Worm (Caenorhabditis elegans): Measurements from ENCODE around the gene rabs-5.

Gene rabs-5

DNA sequence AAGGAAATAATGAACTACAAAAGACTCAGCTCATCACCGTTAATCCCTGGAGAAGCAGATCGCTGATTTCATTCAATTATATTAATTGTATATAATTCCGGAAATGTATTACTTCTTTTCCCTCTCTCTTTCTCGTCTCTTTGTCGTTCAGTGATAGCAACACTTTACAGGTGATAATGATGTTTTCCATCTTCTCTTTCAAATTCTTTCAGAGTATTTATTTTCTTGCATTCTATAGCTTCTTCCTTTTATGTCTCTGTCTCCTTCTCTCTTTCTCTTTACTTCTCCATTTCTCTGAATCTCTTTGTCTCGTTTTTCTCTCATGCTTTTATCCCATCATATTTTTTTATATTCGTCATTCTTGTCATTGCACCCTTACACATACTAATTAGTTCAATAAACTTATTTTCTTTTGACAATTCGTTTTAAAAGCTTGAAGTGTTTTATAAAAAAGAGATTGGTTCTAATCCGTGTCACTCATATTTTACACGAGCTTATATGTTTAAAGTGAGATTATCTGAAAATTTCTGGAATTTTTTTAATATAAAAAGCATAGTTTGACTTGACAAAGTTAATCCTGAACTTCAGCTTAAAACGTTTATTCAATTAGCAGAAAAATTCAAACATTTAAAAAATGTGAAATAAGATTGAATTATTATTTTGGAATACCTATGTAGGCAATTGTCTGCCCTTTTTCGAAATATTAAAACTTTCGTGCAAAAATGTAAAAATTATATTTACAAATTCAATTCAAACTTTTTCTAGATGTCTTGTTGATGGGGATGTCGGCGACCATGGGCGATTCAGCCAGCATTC is 35.5 kb upstream of the rabs-5 start, which contains the start of gene pmk-2 (continued):
- peak; percentile 9 for TF ChIP-seq nhr-11 (tag; optimal IDR thresholded peaks at IDR 0.05)
- TF ChIP-seq aly-2 (tag; optimal IDR thresholded peaks at IDR 0.05) = no peak
- no peak for TF ChIP-seq mxl-3 (GFP tag; optimal IDR thresholded peaks at IDR 0.05)
- no peak for TF ChIP-seq cey-2 (tag; optimal IDR thresholded peaks at IDR 0.05; ENCODE audit: borderline replicate concordance, insufficient read depth)
- no peak for TF ChIP-seq ceh-62 (tag; optimal IDR thresholded peaks at IDR 0.05)
- no peak for TF ChIP-seq ZK337.2 (GFP tag; IDR thresholded peaks at IDR 0.05)
- TF ChIP-seq lsy-2 (tag; optimal IDR thresholded peaks at IDR 0.05) = peak in 1 of 2 experiments; percentile 22
- no peak for TF ChIP-seq daf-16 (GFP tag; optimal IDR thresholded peaks at IDR 0.05)
- peak; percentile 83 for TF ChIP-seq daf-16 (tag; optimal IDR thresholded peaks at IDR 0.05)
- TF ChIP-seq ama-1 (optimal IDR thresholded peaks at IDR 0.05) = no peak
- no peak for TF ChIP-seq D1046.2 (GFP tag; IDR thresholded peaks at IDR 0.05)
- no peak for TF ChIP-seq attf-4 (tag; optimal IDR thresholded peaks at IDR 0.05)
- peak; percentile 47 for TF ChIP-seq nhr-77 (tag; optimal IDR thresholded peaks at IDR 0.05)

DNA sequence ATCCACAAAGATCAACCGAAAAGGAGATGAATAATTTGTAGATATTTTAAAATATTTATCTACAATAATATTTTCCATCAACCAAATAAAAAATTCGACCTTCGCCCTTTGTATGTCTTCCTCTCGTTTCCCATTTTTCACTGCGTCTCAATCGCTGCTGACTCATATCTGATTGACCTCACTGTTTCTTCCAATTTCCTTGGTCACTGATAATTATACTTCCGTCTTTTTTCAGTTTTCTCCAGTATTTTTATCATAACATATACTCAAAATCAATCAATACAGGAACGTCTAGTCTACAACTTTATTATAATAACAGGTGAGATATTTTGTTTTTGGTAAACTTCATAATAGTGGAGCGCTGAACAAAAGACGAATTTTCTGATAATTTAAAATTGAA is 31.6 kb upstream of the rabs-5 start, which contains the start of gene pmk-3:
Gene pmk-3, plus strand, starts transcription at position 236 of the 400 bp plus-strand sequence.
- TF ChIP-seq mxl-3 (GFP tag; optimal IDR thresholded peaks at IDR 0.05) (no peak), nhr-28 (tag; optimal IDR thresholded peaks at IDR 0.05) (peak; percentile 61), dve-1 (tag; optimal IDR thresholded peaks at IDR 0.05; ENCODE audit: insufficient read depth) (peak; percentile 55), lin-15B (tag; optimal IDR thresholded peaks at IDR 0.05) (no peak), mdt-29 (GFP tag; IDR thresholded peaks at IDR 0.05) (no peak), ceh-44 (GFP tag; IDR thresholded peaks at IDR 0.05) (no peak), daf-16 (GFP tag; optimal IDR thresholded peaks at IDR 0.05) (peak in 1 of 2 experiments; percentile 17), daf-16 (tag; optimal IDR thresholded peaks at IDR 0.05) (peak; percentile 7), fkh-10 (GFP tag; optimal IDR thresholded peaks at IDR 0.05) (no peak), pha-4 (GFP tag; IDR thresholded peaks at IDR 0.05) (no peak), pha-4 (tag; optimal IDR thresholded peaks at IDR 0.05) (no peak), lim-7 (GFP tag; IDR thresholded peaks at IDR 0.05) (no peak), vab-7 (GFP tag; IDR thresholded peaks at IDR 0.05) (no peak), aha-1 (tag) (no peak), ceh-82 (tag; optimal IDR thresholded peaks at IDR 0.05) (no peak), hlh-11 (tag; optimal IDR thresholded peaks at IDR 0.05) (peak; percentile 18), mes-2 (tag; optimal IDR thresholded peaks at IDR 0.05; ENCODE audit: poor library complexity, severe bottlenecking) (peak; percentile 15), egl-43 (GFP tag; IDR thresholded peaks at IDR 0.05) (no peak), lin-39 (tag; optimal IDR thresholded peaks at IDR 0.05) (no peak), nhr-42 (GFP tag; IDR thresholded peaks at IDR 0.05) (no peak), ztf-7 (tag; optimal IDR thresholded peaks at IDR 0.05) (no peak), mep-1 (tag; optimal IDR thresholded peaks at IDR 0.05) (peak; percentile 19), pqm-1 (tag; optimal IDR thresholded peaks at IDR 0.05) (peak; percentile 36)

ce11 chrIV:8136548-8136947 is 29.1 kb upstream of the rabs-5 start:
- TF ChIP-seq ztf-7 (tag; optimal IDR thresholded peaks at IDR 0.05) (no peak), hmg-1.1 (GFP tag; IDR thresholded peaks at IDR 0.05) (no peak), ces-1 (GFP tag; optimal IDR thresholded peaks at IDR 0.05) (no peak), nhr-28 (tag; optimal IDR thresholded peaks at IDR 0.05) (no peak), sdz-12 (GFP tag; optimal IDR thresholded peaks at IDR 0.05) (no peak)

- TF ChIP-seq nhr-77 (tag; optimal IDR thresholded peaks at IDR 0.05) = peak; percentile 41
- peak; percentile 75 for TF ChIP-seq ama-1 (optimal IDR thresholded peaks at IDR 0.05)
- peak in 1 of 2 experiments; percentile 61 for TF ChIP-seq lsy-2 (tag; optimal IDR thresholded peaks at IDR 0.05)
- peak; percentile 82 for TF ChIP-seq hlh-30 (tag; optimal IDR thresholded peaks at IDR 0.05; ENCODE audit: insufficient read depth)
- TF ChIP-seq lin-38 (GFP tag; IDR thresholded peaks at IDR 0.05) = peak; percentile 91
- TF ChIP-seq dpl-1 (GFP tag; optimal IDR thresholded peaks at IDR 0.05) = peak; percentile 56
- peak; percentile 32 for TF ChIP-seq nhr-28 (tag; optimal IDR thresholded peaks at IDR 0.05)
- peak; percentile 11 for TF ChIP-seq mxl-3 (GFP tag; optimal IDR thresholded peaks at IDR 0.05)
- no peak for TF ChIP-seq daf-16 (GFP tag; optimal IDR thresholded peaks at IDR 0.05)
- TF ChIP-seq daf-16 (tag; optimal IDR thresholded peaks at IDR 0.05) = peak; percentile 55
- no peak for TF ChIP-seq ceh-44 (GFP tag; IDR thresholded peaks at IDR 0.05)
- no peak for TF ChIP-seq pha-4 (GFP tag; IDR thresholded peaks at IDR 0.05)
- peak; percentile 35 for TF ChIP-seq pha-4 (tag; optimal IDR thresholded peaks at IDR 0.05)
- TF ChIP-seq tag-97 (GFP tag; IDR thresholded peaks at IDR 0.05) = no peak
- TF ChIP-seq unc-130 (GFP tag; optimal IDR thresholded peaks at IDR 0.05) = peak; percentile 35
- peak; percentile 33 for TF ChIP-seq nhr-25 (tag; optimal IDR thresholded peaks at IDR 0.05; ENCODE audit: borderline replicate concordance, insufficient read depth)
- no peak for TF ChIP-seq R02D3.7 (tag; optimal IDR thresholded peaks at IDR 0.05)
- TF ChIP-seq D1046.2 (GFP tag; IDR thresholded peaks at IDR 0.05) = no peak
- peak; percentile 39 for TF ChIP-seq hlh-11 (tag; optimal IDR thresholded peaks at IDR 0.05)
Observed at ce11 chrIV:8136005-8136512, 28.7 kb upstream of the rabs-5 start, which contains the start of the genes isp-1 and islo-1. Gene isp-1 (minus strand): TSS chrIV:8136055. Gene islo-1 (plus strand): TSS chrIV:8136389.

Measured in whole organism, L4 larva.